Worm (Caenorhabditis elegans): ENCODE data around the gene deg-1.

The deg-1 gene

ce11 chrX:7715463-7715862 lies 37.4 kb upstream of the deg-1 start:
- TF ChIP-seq rbr-2 (tag; optimal IDR thresholded peaks at IDR 0.05), result no peak
- no peak for TF ChIP-seq dmd-6 (GFP tag; IDR thresholded peaks at IDR 0.05)
- no peak for TF ChIP-seq Y105C5A.15 (GFP tag; IDR thresholded peaks at IDR 0.05)
- no peak for TF ChIP-seq zip-11 (GFP tag; IDR thresholded peaks at IDR 0.05)
- no peak for TF ChIP-seq skn-1 (tag; optimal IDR thresholded peaks at IDR 0.05)
- TF ChIP-seq daf-16 (GFP tag; optimal IDR thresholded peaks at IDR 0.05), result no peak
- no peak for TF ChIP-seq daf-16 (tag; optimal IDR thresholded peaks at IDR 0.05)
- TF ChIP-seq nhr-11 (tag; optimal IDR thresholded peaks at IDR 0.05), result peak; percentile 55
- TF ChIP-seq fos-1 (tag; optimal IDR thresholded peaks at IDR 0.05), result no peak
- peak in 1 of 2 experiments; percentile 90 for TF ChIP-seq unc-62 (GFP tag; optimal IDR thresholded peaks at IDR 0.05 in 1 of 2)
- TF ChIP-seq unc-62 (tag; optimal IDR thresholded peaks at IDR 0.05), result no peak
- TF ChIP-seq spr-3 (GFP tag; optimal IDR thresholded peaks at IDR 0.05), result no peak

- TF ChIP-seq lin-1 (GFP tag; IDR thresholded peaks at IDR 0.05) (no peak), dmd-8 (GFP tag; IDR thresholded peaks at IDR 0.05) (no peak)
These were observed 33.9 kb upstream of the deg-1 start, which contains the start of gene K09F5.6 for ce11 chrX:7718972-7719371. Gene K09F5.6, plus strand, starts transcription at chrX:7719272.

- TF ChIP-seq unc-39 (tag; optimal IDR thresholded peaks at IDR 0.05) (no peak), jun-1 (tag; optimal IDR thresholded peaks at IDR 0.05) (no peak), aha-1 (tag) (peak; percentile 46), unc-62 (GFP tag; optimal IDR thresholded peaks at IDR 0.05 in 1 of 2) (peak in 1 of 2 experiments; percentile 72), unc-62 (tag; optimal IDR thresholded peaks at IDR 0.05) (no peak)
These were observed 32.3 kb upstream of the deg-1 start for ce11 chrX:7720565-7720964.

- no peak for TF ChIP-seq php-3 (GFP tag; IDR thresholded peaks at IDR 0.05)
- no peak for TF ChIP-seq nhr-237 (tag; optimal IDR thresholded peaks at IDR 0.05)
- TF ChIP-seq lin-38 (GFP tag; IDR thresholded peaks at IDR 0.05), result no peak
- TF ChIP-seq unc-62 (GFP tag; optimal IDR thresholded peaks at IDR 0.05 in 1 of 2), result peak in 1 of 2 experiments; percentile 94
- no peak for TF ChIP-seq unc-62 (tag; optimal IDR thresholded peaks at IDR 0.05)
- no peak for TF ChIP-seq egl-43 (GFP tag; IDR thresholded peaks at IDR 0.05)
- peak; percentile 72 for TF ChIP-seq aha-1 (tag)
- TF ChIP-seq lin-29 (GFP tag; IDR thresholded peaks at IDR 0.05), result no peak
- no peak for TF ChIP-seq hif-1 (tag; optimal IDR thresholded peaks at IDR 0.05)
- TF ChIP-seq spr-3 (GFP tag; optimal IDR thresholded peaks at IDR 0.05), result no peak
- TF ChIP-seq tra-1 (GFP tag; IDR thresholded peaks at IDR 0.05), result no peak
- no peak for TF ChIP-seq dmd-9 (GFP tag; IDR thresholded peaks at IDR 0.05)
- no peak for TF ChIP-seq F44E2.7 (GFP tag; IDR thresholded peaks at IDR 0.05)
- no peak for TF ChIP-seq duxl-1 (tag; optimal IDR thresholded peaks at IDR 0.05; ENCODE audit: poor library complexity)
- no peak for TF ChIP-seq nhr-76 (tag; optimal IDR thresholded peaks at IDR 0.05)
- TF ChIP-seq F37D6.2 (tag; optimal IDR thresholded peaks at IDR 0.05), result no peak
- TF ChIP-seq hlh-30 (tag; optimal IDR thresholded peaks at IDR 0.05; ENCODE audit: insufficient read depth), result no peak
- TF ChIP-seq hmg-1.1 (GFP tag; IDR thresholded peaks at IDR 0.05), result no peak
- no peak for TF ChIP-seq Y105C5A.15 (GFP tag; IDR thresholded peaks at IDR 0.05)
These were observed 28.8 kb upstream of the deg-1 start for ce11 chrX:7724099-7724498.

ce11 chrX:7725615-7726014 lies 27.3 kb upstream of the deg-1 start, which contains the start of gene spp-14:
Gene spp-14, plus strand, starts transcription at chrX:7725979.
- TF ChIP-seq lin-1 (GFP tag; IDR thresholded peaks at IDR 0.05), result 0 out of 2 replicates have a peak, but pooled peaks have one; percentile 38
- TF ChIP-seq daf-16 (GFP tag; optimal IDR thresholded peaks at IDR 0.05), result peak in 1 of 2 experiments; percentile 55
- peak; percentile 94 for TF ChIP-seq daf-16 (tag; optimal IDR thresholded peaks at IDR 0.05)
- TF ChIP-seq lsy-2 (tag; optimal IDR thresholded peaks at IDR 0.05), result no peak
- TF ChIP-seq madf-5 (GFP tag; IDR thresholded peaks at IDR 0.05), result no peak
- TF ChIP-seq mes-2 (tag; optimal IDR thresholded peaks at IDR 0.05; ENCODE audit: poor library complexity, severe bottlenecking), result peak; percentile 27
- no peak for TF ChIP-seq Y48G9A.11 (GFP tag; IDR thresholded peaks at IDR 0.05)
- TF ChIP-seq dve-1 (tag; optimal IDR thresholded peaks at IDR 0.05; ENCODE audit: insufficient read depth), result peak; percentile 96
- TF ChIP-seq madf-9 (GFP tag; conservative IDR thresholded peaks at IDR 0.05), result no peak
- no peak for TF ChIP-seq aly-2 (tag; optimal IDR thresholded peaks at IDR 0.05)
- TF ChIP-seq nhr-28 (tag; optimal IDR thresholded peaks at IDR 0.05), result peak; percentile 48
- TF ChIP-seq nhr-6 (tag; optimal IDR thresholded peaks at IDR 0.05), result no peak
- TF ChIP-seq nhr-111 (GFP tag; optimal IDR thresholded peaks at IDR 0.05), result no peak
- TF ChIP-seq lin-13 (GFP tag; optimal IDR thresholded peaks at IDR 0.05), result no peak
- TF ChIP-seq R02D3.7 (tag; optimal IDR thresholded peaks at IDR 0.05), result no peak
- peak; percentile 85 for TF ChIP-seq pqm-1 (tag; optimal IDR thresholded peaks at IDR 0.05)
- no peak for TF ChIP-seq lin-29 (GFP tag; IDR thresholded peaks at IDR 0.05)
- no peak for TF ChIP-seq F37D6.2 (tag; optimal IDR thresholded peaks at IDR 0.05)
- TF ChIP-seq nhr-48 (tag; optimal IDR thresholded peaks at IDR 0.05), result peak; percentile 69
- TF ChIP-seq tra-1 (GFP tag; IDR thresholded peaks at IDR 0.05), result 0 out of 2 replicates have a peak, but pooled peaks have one; percentile 23
- no peak for TF ChIP-seq nhr-76 (tag; optimal IDR thresholded peaks at IDR 0.05)
